Fruit fly (Drosophila melanogaster) whole organism, embryonic: ENCODE results near the gene CG7650.

Source experiments
- Atf6 ChIP-seq: fragments of 200-800 bp; sonication (Bioruptor generic); IDR thresholded peaks from 2 replicates; pipeline ENCODE4 v1.3.6; 2022; ENCODE audit warnings: missing biosample characterization, missing genetic modification characterization
- CG10979 ChIP-seq: fragments of 200-800 bp; sonication (Bioruptor generic); optimal IDR thresholded peaks from 2 replicates; lab custom pipeline; 2018; ENCODE audit warnings: missing biosample characterization, mild to moderate bottlenecking, missing genetic modification characterization, moderate library complexity
- CG11398 ChIP-seq: fragments of 200-800 bp; sonication (Bioruptor generic); optimal IDR thresholded peaks from 2 replicates; lab custom pipeline; 2016; ENCODE audit warnings: missing biosample characterization, missing genetic modification characterization
- CG11695 ChIP-seq: fragments of 200-800 bp; sonication (Bioruptor generic); IDR thresholded peaks from 3 replicates; pipeline ENCODE4 v1.3.6; 2022; ENCODE audit warnings: missing biosample characterization, missing genetic modification characterization
- CG12391 ChIP-seq: fragments of 200-800 bp; sonication (Bioruptor generic); optimal IDR thresholded peaks from 3 replicates; lab custom pipeline; 2018; ENCODE audit warnings: missing biosample characterization, mild to moderate bottlenecking, missing genetic modification characterization, moderate library complexity
- CG17359 ChIP-seq: fragments of 200-800 bp; sonication (Bioruptor generic); optimal IDR thresholded peaks from 3 replicates; lab custom pipeline; 2018; ENCODE audit warnings: missing biosample characterization, mild to moderate bottlenecking, missing genetic modification characterization, moderate library complexity
- CG17385 ChIP-seq: fragments of 200-800 bp; sonication (Bioruptor generic); optimal IDR thresholded peaks from 3 replicates; lab custom pipeline; 2018; ENCODE audit warnings: missing biosample characterization, mild to moderate bottlenecking, missing genetic modification characterization
- CG18619 ChIP-seq: fragments of 200-800 bp; sonication (Bioruptor generic); optimal IDR thresholded peaks from 3 replicates; lab custom pipeline; 2017; ENCODE audit warnings: missing biosample characterization, mild to moderate bottlenecking, missing genetic modification characterization
- CG2202 ChIP-seq: fragments of 200-800 bp; sonication (Bioruptor generic); optimal IDR thresholded peaks from 2 replicates; lab custom pipeline; 2018; ENCODE audit warnings: missing biosample characterization, mild to moderate bottlenecking, missing genetic modification characterization
- CG2712 ChIP-seq: fragments of 200-800 bp; optimal IDR thresholded peaks from 3 replicates; lab custom pipeline; 2019; ENCODE audit warnings: missing biosample characterization, mild to moderate bottlenecking, missing genetic modification characterization, moderate library complexity
- CG34376 ChIP-seq: fragments of 200-800 bp; sonication (Bioruptor generic); optimal IDR thresholded peaks from 2 replicates; lab custom pipeline; 2018; ENCODE audit warnings: missing biosample characterization, mild to moderate bottlenecking, missing genetic modification characterization
- CG3995 ChIP-seq: fragments of 200-800 bp; sonication (Bioruptor generic); optimal IDR thresholded peaks from 3 replicates; lab custom pipeline; 2016; ENCODE audit warnings: missing biosample characterization, missing genetic modification characterization
- CG4360 ChIP-seq: fragments of 200-800 bp; sonication (Bioruptor generic); IDR thresholded peaks from 2 replicates; pipeline ENCODE4 v1.3.6; 2022; ENCODE audit warnings: missing biosample characterization, missing genetic modification characterization
- CG4404 ChIP-seq: fragments of 200-800 bp; sonication (Bioruptor generic); IDR thresholded peaks from 2 replicates; pipeline ENCODE4 v1.3.6; 2022; ENCODE audit warnings: missing biosample characterization, missing genetic modification characterization
- CG6689 ChIP-seq: fragments of 200-800 bp; sonication (Bioruptor generic); IDR thresholded peaks from 2 replicates; pipeline ENCODE4 v1.3.6; 2022; ENCODE audit warnings: missing biosample characterization, missing genetic modification characterization
- CG7357 ChIP-seq: fragments of 200-800 bp; sonication (Bioruptor generic); IDR thresholded peaks from 3 replicates; pipeline ENCODE4 v1.3.6; 2022; ENCODE audit warnings: missing biosample characterization, missing genetic modification characterization
- CG7786 ChIP-seq: fragments of 200-800 bp; sonication (Bioruptor generic); optimal IDR thresholded peaks from 2 replicates; lab custom pipeline; 2016; ENCODE audit warnings: missing biosample characterization, missing genetic modification characterization
- CG8281 ChIP-seq: fragments of 200-800 bp; sonication (Bioruptor generic); optimal IDR thresholded peaks from 2 replicates; lab custom pipeline; 2018; ENCODE audit warnings: missing biosample characterization, mild to moderate bottlenecking, missing genetic modification characterization, moderate library complexity
- Camta ChIP-seq: fragments of 200-800 bp; sonication (Bioruptor generic); optimal IDR thresholded peaks from 2 replicates; lab custom pipeline; 2016; ENCODE audit warnings: missing biosample characterization, missing genetic modification characterization
- Chrac-16 ChIP-seq: fragments of 200-800 bp; sonication (Bioruptor generic); optimal IDR thresholded peaks from 3 replicates; lab custom pipeline; 2016; ENCODE audit warnings: missing biosample characterization, missing genetic modification characterization
- D19A ChIP-seq: fragments of 200-800 bp; optimal IDR thresholded peaks from 3 replicates; lab custom pipeline; 2019; ENCODE audit warnings: missing biosample characterization, mild to moderate bottlenecking, missing genetic modification characterization, moderate library complexity
- Dad ChIP-seq: fragments of 200-800 bp; sonication (Bioruptor generic); optimal IDR thresholded peaks from 3 replicates; lab custom pipeline; 2016; ENCODE audit warnings: missing biosample characterization, missing genetic modification characterization
- Dip3 ChIP-seq: fragments of 200-800 bp; sonication (Bioruptor generic); optimal IDR thresholded peaks from 3 replicates; lab custom pipeline; 2016; ENCODE audit warnings: missing biosample characterization, missing genetic modification characterization
- Dll ChIP-seq: fragments of 200-800 bp; sonication (Bioruptor generic); IDR thresholded peaks from 4 replicates; pipeline ENCODE4 v1.3.6; 2022; ENCODE audit warnings: missing biosample characterization, missing genetic modification characterization; ENCODE audit not compliant: partially characterized antibody
- Hand ChIP-seq: fragments of 200-800 bp; sonication (Bioruptor generic); optimal IDR thresholded peaks from 2 replicates; lab custom pipeline; 2017; ENCODE audit warnings: mild to moderate bottlenecking, missing biosample characterization, missing genetic modification reagents, missing genetic modification characterization
- Hsf ChIP-seq: fragments of 200-800 bp; sonication (Bioruptor generic); optimal IDR thresholded peaks from 3 replicates; lab custom pipeline; 2016; ENCODE audit warnings: missing biosample characterization, missing genetic modification characterization
- Mad ChIP-seq: fragments of 200-800 bp; sonication (Bioruptor generic); optimal IDR thresholded peaks from 2 replicates; lab custom pipeline; 2016; ENCODE audit warnings: missing biosample characterization, missing genetic modification characterization
- Neu2 ChIP-seq: fragments of 200-800 bp; sonication (Bioruptor generic); optimal IDR thresholded peaks from 3 replicates; lab custom pipeline; 2016; ENCODE audit warnings: missing biosample characterization, missing genetic modification characterization, borderline replicate concordance
- Nf-YB ChIP-seq: fragments of 200-800 bp; sonication (Bioruptor generic); optimal IDR thresholded peaks from 3 replicates; lab custom pipeline; 2019; ENCODE audit warnings: missing biosample characterization, mild to moderate bottlenecking, missing genetic modification characterization, moderate library complexity
- NfI ChIP-seq: fragments of 200-800 bp; sonication (Bioruptor generic); optimal IDR thresholded peaks from 3 replicates; lab custom pipeline; 2018; ENCODE audit warnings: missing biosample characterization, mild to moderate bottlenecking, missing genetic modification characterization, moderate library complexity
- Ravus ChIP-seq: fragments of 200-800 bp; sonication (Bioruptor generic); IDR thresholded peaks from 2 replicates; pipeline ENCODE4 v1.3.6; 2022; ENCODE audit warnings: missing biosample characterization, missing genetic modification characterization
- Scr ChIP-seq: fragments of 200-800 bp; sonication (Bioruptor generic); IDR thresholded peaks from 2 replicates; pipeline ENCODE4 v1.3.6; 2022; ENCODE audit warnings: missing biosample characterization, missing genetic modification characterization; ENCODE audit not compliant: partially characterized antibody
- Side ChIP-seq: fragments of 200-800 bp; sonication (Bioruptor generic); optimal IDR thresholded peaks from 2 replicates; lab custom pipeline; 2016; ENCODE audit warnings: missing biosample characterization, missing genetic modification characterization
- Xrp1 ChIP-seq: fragments of 200-800 bp; sonication (Bioruptor generic); IDR thresholded peaks from 2 replicates; pipeline ENCODE4 v1.3.6; 2022; ENCODE audit warnings: missing biosample characterization, missing genetic modification characterization
- YL-1 ChIP-seq: fragments of 200-800 bp; sonication (Bioruptor generic); optimal IDR thresholded peaks from 3 replicates; lab custom pipeline; 2017; ENCODE audit warnings: missing biosample characterization, mild to moderate bottlenecking, missing genetic modification characterization
- ash1 ChIP-seq: fragments of 200-800 bp; sonication (Bioruptor generic); optimal IDR thresholded peaks from 2 replicates; lab custom pipeline; 2018; ENCODE audit warnings: missing biosample characterization, mild to moderate bottlenecking, missing genetic modification characterization
- az2 ChIP-seq: fragments of 200-800 bp; sonication (Bioruptor generic); optimal IDR thresholded peaks from 3 replicates; lab custom pipeline; 2016; ENCODE audit warnings: missing biosample characterization, missing genetic modification characterization
- bsh ChIP-seq, 2 experiments: fragments of 200-800 bp; sonication (Bioruptor generic); optimal IDR thresholded peaks; 2 replicates each; lab custom pipeline; 2017 to 2018; ENCODE audit warnings: mild to moderate bottlenecking in 2 of 2, missing biosample characterization in 2 of 2, missing genetic modification characterization in 2 of 2, moderate library complexity in 1 of 2
- chn ChIP-seq: fragments of 200-800 bp; sonication (Bioruptor generic); optimal IDR thresholded peaks from 2 replicates; lab custom pipeline; 2016; ENCODE audit warnings: missing biosample characterization, missing genetic modification characterization
- fd96Cb ChIP-seq: fragments of 200-800 bp; sonication (Bioruptor generic); optimal IDR thresholded peaks from 2 replicates; lab custom pipeline; 2018; ENCODE audit warnings: missing biosample characterization, mild to moderate bottlenecking, missing genetic modification characterization, moderate library complexity
- maf-S ChIP-seq: fragments of 200-800 bp; sonication (Bioruptor generic); optimal IDR thresholded peaks from 2 replicates; lab custom pipeline; 2016; ENCODE audit warnings: missing biosample characterization, missing genetic modification characterization
- nerfin-2 ChIP-seq: fragments of 200-800 bp; sonication (Bioruptor generic); IDR thresholded peaks from 2 replicates; pipeline ENCODE4 v1.3.6; 2022; ENCODE audit warnings: missing biosample characterization, missing genetic modification characterization; ENCODE audit not compliant: partially characterized antibody
- pum ChIP-seq: fragments of 200-800 bp; sonication (Bioruptor generic); optimal IDR thresholded peaks from 2 replicates; lab custom pipeline; 2016; ENCODE audit warnings: missing biosample characterization, missing genetic modification characterization
- rib ChIP-seq: fragments of 200-800 bp; sonication (Bioruptor generic); IDR thresholded peaks from 2 replicates; pipeline ENCODE4 v1.3.6; 2022; ENCODE audit warnings: missing biosample characterization, missing genetic modification characterization
- sc ChIP-seq, 3 experiments: fragments of >200 bp in 2 of 3; fragments of 200-800 bp in 1 of 3; sonication (Bioruptor generic) in 1 of 3; optimal IDR thresholded peaks; 2 replicates in 2 of 3; 3 replicates in 1 of 3; lab custom pipeline; 2017; ENCODE audit warnings: mild to moderate bottlenecking in 1 of 3, missing biosample characterization in 1 of 3, missing genetic modification characterization in 1 of 3, missing genetic modification reagents in 1 of 3
- tin ChIP-seq: fragments of 200-800 bp; sonication (Bioruptor generic); optimal IDR thresholded peaks from 3 replicates; lab custom pipeline; 2016; ENCODE audit warnings: missing biosample characterization, missing genetic modification characterization
- toy ChIP-seq: fragments of 200-800 bp; sonication (Bioruptor generic); IDR thresholded peaks from 2 replicates; pipeline ENCODE4 v1.3.6; 2022; ENCODE audit warnings: missing biosample characterization, missing genetic modification characterization
- wdn ChIP-seq: fragments of 200-800 bp; sonication (Bioruptor generic); IDR thresholded peaks from 2 replicates; pipeline ENCODE4 v1.3.6; 2022; ENCODE audit warnings: missing biosample characterization, missing genetic modification characterization

CG7650 gene

dm6 chr3L:15563058-15563850, 46.9 kb downstream of the CG7650 start, which contains the start of the genes CG7739 and SCCRO (continued):
- TF ChIP-seq Dll (peak; percentile 59; the same call in 2 of the 4 replicates), CG17359 (tag; lab: Kevin White, UChicago) (peak; percentile 54), CG7786 (peak; percentile 47), CG17385 (peak; percentile 42), Hand (GFP tag; lab: Kevin White, UChicago) (peak; percentile 4), CG18619 (GFP tag; lab: Kevin White, UChicago) (peak; percentile 35), CG34376 (GFP tag; lab: Kevin White, UChicago) (peak; percentile 3), D19A (tag; lab: Kevin White, UChicago) (peak; percentile 47), Chrac-16 (GFP tag; lab: Kevin White, UChicago) (peak; percentile 53), CG6689 (GFP tag; lab: Robert Waterston, UW) (peak; percentile 73), CG11695 (GFP tag; lab: Robert Waterston, UW) (peak; percentile 75), sc (optimal IDR thresholded peaks at IDR 0.05; lab: Kevin White, UChicago) (no peak), sc (GFP tag; optimal IDR thresholded peaks at IDR 0.05; lab: Kevin White, UChicago) (no peak), CG2712 (tag; lab: Kevin White, UChicago) (peak; percentile 78), CG7357 (GFP tag; lab: Robert Waterston, UW) (peak; percentile 93), ash1 (GFP tag; lab: Kevin White, UChicago) (no peak), toy (0 out of 2 replicates have a peak, but pooled peaks have one; percentile 27), fd96Cb (tag; lab: Kevin White, UChicago) (peak; percentile 33), Side (peak; percentile 11), CG10979 (tag; lab: Kevin White, UChicago) (peak; percentile 19), CG12391 (tag; lab: Kevin White, UChicago) (peak; percentile 76), maf-S (GFP tag; lab: Kevin White, UChicago) (no peak), nerfin-2 (GFP tag; lab: Robert Waterston, UW) (no peak), CG8281 (tag; lab: Kevin White, UChicago) (no peak), Neu2 (GFP tag; lab: Kevin White, UChicago) (no peak), rib (peak; percentile 47; the same call in 1 of the 2 replicates), Dad (GFP tag; lab: Kevin White, UChicago) (peak; percentile 19), Camta (GFP tag; lab: Kevin White, UChicago) (no peak), CG11398 (GFP tag; lab: Kevin White, UChicago) (peak; percentile 26), CG3995 (GFP tag; lab: Kevin White, UChicago) (peak; percentile 93), Ravus (GFP tag; lab: Robert Waterston, UW) (peak; percentile 10; the same call in 1 of the 2 replicates), Hsf (GFP tag; lab: Kevin White, UChicago) (peak; percentile 0), tin (peak; percentile 65), Nf-YB (GFP tag; lab: Kevin White, UChicago) (peak; percentile 27), Dip3 (peak; percentile 30), CG4360 (GFP tag; lab: Robert Waterston, UW) (peak; percentile 56; the same call in 1 of the 2 replicates), Mad (GFP tag; lab: Kevin White, UChicago) (peak; percentile 42), NfI (peak; percentile 63), Xrp1 (GFP tag; lab: Robert Waterston, UW) (peak; percentile 81), Scr (GFP tag; lab: Robert Waterston, UW) (peak; percentile 66), YL-1 (GFP tag; lab: Kevin White, UChicago) (peak; percentile 42), Atf6 (GFP tag; lab: Robert Waterston, UW) (peak; percentile 60; the same call in 1 of the 2 replicates), wdn (GFP tag; lab: Robert Waterston, UW) (peak; percentile 68), chn (peak; percentile 49), CG4404 (GFP tag; lab: Robert Waterston, UW) (peak; percentile 37; the same call in 1 of the 2 replicates), CG2202 (no peak), bsh (GFP tag; optimal IDR thresholded peaks at IDR 0.05; lab: Kevin White, UChicago) (peak in 1 of 2 experiments; percentile 67), pum (GFP tag; lab: Kevin White, UChicago) (no peak), az2 (GFP tag; lab: Kevin White, UChicago) (peak; percentile 15)
